Worm (Caenorhabditis elegans) whole organism, L1 larva: Measurements from ENCODE around the gene AC3.12.

ENCODE experiments used
- C04F5.9 ChIP-seq: sonication (generic microtip); optimal IDR thresholded peaks from 2 replicates; lab custom pipeline; 2016; ENCODE audit warnings: missing genetic modification characterization, missing compliant biosample characterization
- F16B12.6 ChIP-seq: fragments of 150-350 bp; optimal IDR thresholded peaks from 2 replicates; lab custom pipeline; 2014; ENCODE audit warnings: missing biosample characterization, missing genetic modification characterization
- Y116A8C.19 ChIP-seq: sonication (generic microtip); optimal IDR thresholded peaks from 2 replicates; lab custom pipeline; 2016; ENCODE audit warnings: missing compliant biosample characterization, missing genetic modification characterization, borderline replicate concordance
- aha-1 ChIP-seq: fragments of 150-350 bp; optimal IDR thresholded peaks from 2 replicates; lab custom pipeline; 2014; ENCODE audit warnings: missing biosample characterization, missing genetic modification characterization
- aly-2 ChIP-seq: fragments of 150-350 bp; optimal IDR thresholded peaks from 2 replicates; lab custom pipeline; 2014; ENCODE audit warnings: missing biosample characterization, missing genetic modification characterization
- ceh-82 ChIP-seq, 3 experiments: fragments of 150-350 bp in 1 of 3; sonication (generic microtip) in 2 of 3; optimal IDR thresholded peaks; 2 replicates each; lab custom pipeline; 2014 to 2017; ENCODE audit warnings: missing biosample characterization in 3 of 3, missing genetic modification characterization in 3 of 3
- ceh-88 ChIP-seq: fragments of 200-800 bp; sonication (Bioruptor generic); IDR thresholded peaks from 2 replicates; pipeline ENCODE4 v1.3.6; 2022; ENCODE audit warnings: missing genetic modification characterization, missing compliant biosample characterization
- ceh-90 ChIP-seq: sonication (generic microtip); optimal IDR thresholded peaks from 2 replicates; lab custom pipeline; 2016; ENCODE audit warnings: missing genetic modification characterization, missing compliant biosample characterization
- dpl-1 ChIP-seq, 3 experiments: fragments of 150-350 bp in 2 of 3; sonication (generic microtip) in 1 of 3; optimal IDR thresholded peaks; 2 replicates each; lab custom pipeline; 2014 to 2017; ENCODE audit warnings: missing biosample characterization in 3 of 3, missing genetic modification characterization in 3 of 3, missing genetic modification reagents in 3 of 3
- efl-3 ChIP-seq: fragments of 200-800 bp; sonication (Bioruptor generic); optimal IDR thresholded peaks from 2 replicates; lab custom pipeline; 2018; ENCODE audit warnings: mild to moderate bottlenecking, missing genetic modification characterization, missing compliant biosample characterization
- egl-13 ChIP-seq: sonication (generic microtip); optimal IDR thresholded peaks from 2 replicates; lab custom pipeline; 2016; ENCODE audit warnings: missing genotype, missing genetic modification reagents, missing genetic modification characterization, missing compliant biosample characterization
- elt-3 ChIP-seq, 6 experiments: fragments of 150-350 bp in 1 of 6; sonication (generic microtip); optimal IDR thresholded peaks; 2 replicates each; lab custom pipeline; 2017 to 2018; ENCODE audit warnings: missing biosample characterization in 6 of 6, missing genetic modification characterization in 6 of 6, inconsistent platforms in 1 of 6
- ets-5 ChIP-seq: fragments of 200-800 bp; sonication (Bioruptor generic); IDR thresholded peaks from 2 replicates; pipeline ENCODE4 v1.3.6; 2022; ENCODE audit warnings: missing genetic modification characterization, missing compliant biosample characterization
- fkh-4 ChIP-seq: sonication (generic microtip); optimal IDR thresholded peaks from 2 replicates; lab custom pipeline; 2016; ENCODE audit warnings: missing compliant biosample characterization, missing genetic modification characterization, borderline replicate concordance
- fos-1 ChIP-seq: fragments of 150-350 bp; optimal IDR thresholded peaks from 2 replicates; lab custom pipeline; 2014; ENCODE audit warnings: missing biosample characterization, missing genetic modification characterization
- grh-1 ChIP-seq: fragments of 200-800 bp; sonication (Bioruptor generic); IDR thresholded peaks from 2 replicates; pipeline ENCODE4 v1.3.6; 2022; ENCODE audit warnings: missing genetic modification reagents, missing genetic modification characterization, missing compliant biosample characterization
- hlh-4 ChIP-seq: sonication (generic microtip); optimal IDR thresholded peaks from 2 replicates; lab custom pipeline; 2016; ENCODE audit warnings: mild to moderate bottlenecking, missing genetic modification characterization, missing compliant biosample characterization
- hpl-2 ChIP-seq: fragments of 150-350 bp; optimal IDR thresholded peaks from 2 replicates; lab custom pipeline; 2014; ENCODE audit warnings: missing biosample characterization, missing genetic modification reagents, missing genetic modification characterization
- isw-1 ChIP-seq: fragments of 200-800 bp; sonication (Bioruptor generic); IDR thresholded peaks from 2 replicates; pipeline ENCODE4 v1.3.6; 2022; ENCODE audit warnings: missing genetic modification characterization, missing compliant biosample characterization
- jun-1 ChIP-seq: fragments of 150-350 bp; optimal IDR thresholded peaks from 2 replicates; lab custom pipeline; 2014; ENCODE audit warnings: missing biosample characterization, missing genetic modification reagents, missing genetic modification characterization
- lin-35 ChIP-seq, 2 experiments: fragments of 150-350 bp; optimal IDR thresholded peaks; 2 replicates each; lab custom pipeline; 2014; ENCODE audit warnings: missing biosample characterization in 2 of 2, missing genetic modification characterization in 2 of 2, missing genetic modification reagents in 2 of 2
- lir-3 ChIP-seq: sonication (generic microtip); optimal IDR thresholded peaks from 2 replicates; lab custom pipeline; 2016; ENCODE audit warnings: mild to moderate bottlenecking, missing genetic modification characterization, moderate library complexity, missing compliant biosample characterization; ENCODE audit not compliant: poor library complexity
- lsy-2 ChIP-seq, 2 experiments: fragments of 150-350 bp; optimal IDR thresholded peaks; 2 replicates each; lab custom pipeline; 2014; ENCODE audit warnings: missing biosample characterization in 2 of 2, missing genetic modification characterization in 2 of 2
- mab-9 ChIP-seq: fragments of 200-800 bp; sonication (Bioruptor generic); IDR thresholded peaks from 2 replicates; pipeline ENCODE4 v1.3.6; 2022; ENCODE audit warnings: missing genetic modification reagents, missing genetic modification characterization, missing compliant biosample characterization
- mdl-1 ChIP-seq, 2 experiments: fragments of 150-350 bp; optimal IDR thresholded peaks; 2 replicates each; lab custom pipeline; 2014 to 2017; ENCODE audit warnings: missing biosample characterization in 2 of 2, missing genetic modification characterization in 2 of 2, inconsistent platforms in 1 of 2
- mef-2 ChIP-seq: fragments of 150-350 bp; optimal IDR thresholded peaks from 2 replicates; lab custom pipeline; 2014; ENCODE audit warnings: missing biosample characterization, missing genetic modification characterization
- nhr-11 ChIP-seq: fragments of 150-350 bp; optimal IDR thresholded peaks from 2 replicates; lab custom pipeline; 2014; ENCODE audit warnings: missing biosample characterization, missing genetic modification characterization
- nhr-19 ChIP-seq: fragments of 200-800 bp; sonication (Bioruptor generic); conservative IDR thresholded peaks from 2 replicates; pipeline ENCODE4 v1.3.6; 2022; ENCODE audit warnings: missing genetic modification characterization, missing compliant biosample characterization
- nhr-237 ChIP-seq: fragments of 150-350 bp; optimal IDR thresholded peaks from 2 replicates; lab custom pipeline; 2014; ENCODE audit warnings: missing biosample characterization, missing genetic modification characterization
- nhr-28 ChIP-seq: fragments of 150-350 bp; optimal IDR thresholded peaks from 2 replicates; lab custom pipeline; 2014; ENCODE audit warnings: missing biosample characterization, missing genetic modification characterization
- nhr-47 ChIP-seq: sonication (generic microtip); optimal IDR thresholded peaks from 2 replicates; lab custom pipeline; 2016; ENCODE audit warnings: mild to moderate bottlenecking, missing genetic modification characterization, moderate library complexity, missing compliant biosample characterization
- nhr-71 ChIP-seq: sonication (generic microtip); optimal IDR thresholded peaks from 2 replicates; lab custom pipeline; 2016; ENCODE audit warnings: mild to moderate bottlenecking, missing genetic modification characterization, moderate library complexity, missing compliant biosample characterization
- nhr-77 ChIP-seq: fragments of 150-350 bp; optimal IDR thresholded peaks from 2 replicates; lab custom pipeline; 2014; ENCODE audit warnings: missing biosample characterization, missing genetic modification characterization
- nhr-85 ChIP-seq: sonication (generic microtip); peaks from one replicate; lab custom pipeline; 2016; ENCODE audit warnings: missing genetic modification characterization, inconsistent platforms, missing compliant biosample characterization
- nhr-90 ChIP-seq: sonication (generic microtip); optimal IDR thresholded peaks from 2 replicates; lab custom pipeline; 2016; ENCODE audit warnings: mild to moderate bottlenecking, missing genetic modification characterization, missing compliant biosample characterization; ENCODE audit not compliant: poor library complexity
- pag-3 ChIP-seq: sonication (generic microtip); optimal IDR thresholded peaks from 2 replicates; lab custom pipeline; 2017; ENCODE audit warnings: missing genetic modification characterization, mild to moderate bottlenecking, missing compliant biosample characterization, antibody characterized with exemption, borderline replicate concordance; ENCODE audit not compliant: insufficient read depth
- pax-3 ChIP-seq: fragments of 200-800 bp; sonication (Bioruptor generic); optimal IDR thresholded peaks from 2 replicates; lab custom pipeline; 2018; ENCODE audit warnings: mild to moderate bottlenecking, missing genetic modification characterization, moderate library complexity, missing compliant biosample characterization
- rnt-1 ChIP-seq: sonication (generic microtip); optimal IDR thresholded peaks from 2 replicates; lab custom pipeline; 2016; ENCODE audit warnings: mild to moderate bottlenecking, missing genetic modification characterization, moderate library complexity, missing compliant biosample characterization
- skn-1 ChIP-seq: fragments of 150-350 bp; optimal IDR thresholded peaks from 2 replicates; lab custom pipeline; 2014; ENCODE audit warnings: missing biosample characterization, missing genetic modification characterization
- snu-23 ChIP-seq: sonication (generic microtip); optimal IDR thresholded peaks from 2 replicates; lab custom pipeline; 2016; ENCODE audit warnings: missing genetic modification characterization, missing compliant biosample characterization
- sox-4 ChIP-seq: sonication (generic microtip); optimal IDR thresholded peaks from 2 replicates; lab custom pipeline; 2016; ENCODE audit warnings: missing genetic modification characterization, missing compliant biosample characterization
- sup-37 ChIP-seq: fragments of 200-800 bp; sonication (Bioruptor generic); optimal IDR thresholded peaks from 2 replicates; lab custom pipeline; 2018; ENCODE audit warnings: mild to moderate bottlenecking, missing genetic modification characterization, missing compliant biosample characterization
- swsn-7 ChIP-seq: sonication (generic microtip); optimal IDR thresholded peaks from 2 replicates; lab custom pipeline; 2016; ENCODE audit warnings: missing genetic modification characterization, missing compliant biosample characterization
- tbx-2 ChIP-seq: sonication (generic microtip); optimal IDR thresholded peaks from 2 replicates; lab custom pipeline; 2016; ENCODE audit warnings: missing genetic modification characterization, missing compliant biosample characterization
- unc-130 ChIP-seq: fragments of 150-350 bp; optimal IDR thresholded peaks from 2 replicates; lab custom pipeline; 2017; ENCODE audit warnings: missing biosample characterization, missing genetic modification characterization, inconsistent platforms
- unc-30 ChIP-seq: sonication (generic microtip); optimal IDR thresholded peaks from 2 replicates; lab custom pipeline; 2017; ENCODE audit warnings: missing biosample characterization, missing genetic modification characterization
- unc-98 ChIP-seq: fragments of 200-800 bp; sonication (Bioruptor generic); IDR thresholded peaks from 2 replicates; pipeline ENCODE4 v1.3.6; 2022; ENCODE audit warnings: missing genetic modification characterization, missing compliant biosample characterization
- vab-15 ChIP-seq: sonication (generic microtip); optimal IDR thresholded peaks from 2 replicates; lab custom pipeline; 2017; ENCODE audit warnings: missing genotype, mild to moderate bottlenecking, missing genetic modification characterization, missing compliant biosample characterization
- xbp-1 ChIP-seq: sonication (generic microtip); optimal IDR thresholded peaks from 2 replicates; lab custom pipeline; 2016; ENCODE audit warnings: missing genetic modification characterization, missing compliant biosample characterization
- zip-4 ChIP-seq: fragments of 200-800 bp; sonication (Bioruptor generic); optimal IDR thresholded peaks from 2 replicates; lab custom pipeline; 2018; ENCODE audit warnings: mild to moderate bottlenecking, missing genetic modification characterization, moderate library complexity, missing compliant biosample characterization
- ztf-11 ChIP-seq, 2 experiments: sonication (generic microtip); optimal IDR thresholded peaks; 2 replicates each; lab custom pipeline; 2016 to 2017; ENCODE audit warnings: missing genetic modification characterization in 2 of 2, missing biosample characterization in 1 of 2, missing compliant biosample characterization in 1 of 2

AC3.12 gene

ce11 chrV:10355773-10356335, 23.3 kb downstream of the AC3.12 start, which contains the start of gene sluh-7 (continued):
- TF ChIP-seq pag-3 (no peak), ceh-82 (tag; optimal IDR thresholded peaks at IDR 0.05; lab: Kevin White, UChicago) (peak; percentile 69 to 78 (median 74)), Y116A8C.19 (peak; percentile 77), grh-1 (peak; percentile 67), rnt-1 (peak; percentile 99), snu-23 (peak; percentile 87), mab-9 (GFP tag; lab: Robert Waterston, UW) (peak; percentile 76), nhr-71 (tag; lab: Kevin White, UChicago) (peak; percentile 94), dpl-1 (GFP tag; optimal IDR thresholded peaks at IDR 0.05; lab: Kevin White, UChicago) (peak; percentile 91 to 96 (median 94)), pax-3 (tag; lab: Kevin White, UChicago) (peak; percentile 84), ztf-11 (tag; optimal IDR thresholded peaks at IDR 0.05; lab: Kevin White, UChicago) (peak in 1 of 2 experiments; percentile 96), nhr-85 (peak; percentile 95), vab-15 (peak; percentile 60), aha-1 (tag; lab: Kevin White, UChicago) (no peak), nhr-19 (GFP tag; lab: Robert Waterston, UW) (peak; percentile 87), mdl-1 (tag; optimal IDR thresholded peaks at IDR 0.05; lab: Kevin White, UChicago) (peak in 1 of 2 experiments; percentile 35), nhr-90 (tag; lab: Kevin White, UChicago) (peak; percentile 97), sup-37 (GFP tag; lab: Kevin White, UChicago) (peak; percentile 63), fos-1 (peak; percentile 44), tbx-2 (tag; lab: Kevin White, UChicago) (peak; percentile 91), zip-4 (GFP tag; lab: Kevin White, UChicago) (peak; percentile 20), xbp-1 (tag; lab: Kevin White, UChicago) (peak; percentile 89), fkh-4 (tag; lab: Kevin White, UChicago) (peak; percentile 95), F16B12.6 (tag; lab: Kevin White, UChicago) (peak; percentile 6), nhr-237 (tag; lab: Kevin White, UChicago) (peak; percentile 41), C04F5.9 (tag; lab: Kevin White, UChicago) (peak; percentile 79), hlh-4 (peak; percentile 3), nhr-28 (tag; lab: Kevin White, UChicago) (no peak), egl-13 (tag; lab: Kevin White, UChicago) (peak; percentile 91), unc-98 (GFP tag; lab: Robert Waterston, UW) (peak; percentile 85), lsy-2 (tag; optimal IDR thresholded peaks at IDR 0.05; lab: Kevin White, UChicago) (peak; percentile 82 to 84), lin-35 (GFP tag; optimal IDR thresholded peaks at IDR 0.05; lab: Kevin White, UChicago) (peak; percentile 94 to 97), isw-1 (GFP tag; lab: Robert Waterston, UW) (peak; percentile 82), ets-5 (GFP tag; lab: Robert Waterston, UW) (no peak), skn-1 (tag; lab: Kevin White, UChicago) (peak; percentile 73), efl-3 (GFP tag; lab: Kevin White, UChicago) (peak; percentile 11), hpl-2 (GFP tag; lab: Kevin White, UChicago) (no peak), mef-2 (peak; percentile 12), sox-4 (tag; lab: Kevin White, UChicago) (peak; percentile 90), jun-1 (tag; lab: Kevin White, UChicago) (no peak), nhr-11 (tag; lab: Kevin White, UChicago) (peak; percentile 28), ceh-90 (peak; percentile 96), swsn-7 (tag; lab: Kevin White, UChicago) (peak; percentile 84), nhr-47 (tag; lab: Kevin White, UChicago) (peak; percentile 93), elt-3 (tag; optimal IDR thresholded peaks at IDR 0.05; lab: Kevin White, UChicago) (peak in 2 of 6 experiments; percentile 54 to 71), ceh-88 (GFP tag; lab: Robert Waterston, UW) (peak; percentile 69), lir-3 (tag; lab: Kevin White, UChicago) (peak; percentile 97), unc-30 (peak; percentile 22), unc-130 (tag; lab: Kevin White, UChicago) (peak; percentile 71), aly-2 (tag; lab: Kevin White, UChicago) (peak; percentile 24), nhr-77 (tag; lab: Kevin White, UChicago) (peak; percentile 38)
